Worm (Caenorhabditis elegans) whole organism, L1 larva: Measurements from ENCODE around the gene nipi-4.

Experiments
- ceh-82 ChIP-seq, 3 experiments: fragments of 150-350 bp in 1 of 3; sonication (generic microtip) in 2 of 3; optimal IDR thresholded peaks; 2 replicates each; lab custom pipeline; 2014 to 2017; ENCODE audit warnings: missing biosample characterization in 3 of 3, missing genetic modification characterization in 3 of 3
- ces-1 ChIP-seq: fragments of 150-350 bp; optimal IDR thresholded peaks from 2 replicates; lab custom pipeline; 2014; ENCODE audit warnings: missing biosample characterization, missing genetic modification reagents, missing genetic modification characterization
- dpl-1 ChIP-seq, 3 experiments: fragments of 150-350 bp in 2 of 3; sonication (generic microtip) in 1 of 3; optimal IDR thresholded peaks; 2 replicates each; lab custom pipeline; 2014 to 2017; ENCODE audit warnings: missing biosample characterization in 3 of 3, missing genetic modification characterization in 3 of 3, missing genetic modification reagents in 3 of 3
- elt-3 ChIP-seq, 6 experiments: fragments of 150-350 bp in 1 of 6; sonication (generic microtip); optimal IDR thresholded peaks; 2 replicates each; lab custom pipeline; 2017 to 2018; ENCODE audit warnings: missing biosample characterization in 6 of 6, missing genetic modification characterization in 6 of 6, inconsistent platforms in 1 of 6
- fkh-10 ChIP-seq: sonication (generic microtip); optimal IDR thresholded peaks from 2 replicates; lab custom pipeline; 2017; ENCODE audit warnings: missing biosample characterization, missing genetic modification reagents, missing genetic modification characterization
- fos-1 ChIP-seq: fragments of 150-350 bp; optimal IDR thresholded peaks from 2 replicates; lab custom pipeline; 2014; ENCODE audit warnings: missing biosample characterization, missing genetic modification characterization
- nhr-77 ChIP-seq: fragments of 150-350 bp; optimal IDR thresholded peaks from 2 replicates; lab custom pipeline; 2014; ENCODE audit warnings: missing biosample characterization, missing genetic modification characterization
- rnt-1 ChIP-seq: sonication (generic microtip); optimal IDR thresholded peaks from 2 replicates; lab custom pipeline; 2016; ENCODE audit warnings: mild to moderate bottlenecking, missing genetic modification characterization, moderate library complexity, missing compliant biosample characterization
- tbx-2 ChIP-seq: sonication (generic microtip); optimal IDR thresholded peaks from 2 replicates; lab custom pipeline; 2016; ENCODE audit warnings: missing genetic modification characterization, missing compliant biosample characterization
- tlp-1 ChIP-seq: fragments of 150-350 bp; optimal IDR thresholded peaks from 2 replicates; lab custom pipeline; 2014; ENCODE audit warnings: missing biosample characterization, missing genetic modification characterization

DNA sequence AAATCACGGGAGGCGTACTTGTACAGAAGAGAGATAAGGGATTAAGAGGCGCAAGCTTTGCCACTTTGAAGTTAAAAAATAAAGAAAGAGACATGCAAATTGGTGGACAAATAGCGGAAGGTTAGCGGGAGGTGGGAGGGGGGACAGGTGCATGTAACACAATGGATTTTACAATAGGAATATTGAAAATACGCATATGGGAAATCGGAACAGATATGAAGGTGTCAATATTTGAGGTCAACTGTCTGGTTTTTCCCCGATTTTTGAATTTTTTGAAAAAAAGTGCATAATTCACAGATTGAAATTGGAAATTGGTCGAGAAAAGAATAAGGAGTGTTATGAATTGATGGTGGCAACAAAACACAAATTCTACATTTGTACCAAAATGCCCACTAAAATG, 8.8 kb downstream of the nipi-4 start, which contains the start of gene C37C3.17:
- no peak for TF ChIP-seq ceh-82 (tag; optimal IDR thresholded peaks at IDR 0.05; lab: Kevin White, UChicago)
- TF ChIP-seq fkh-10 (GFP tag; lab: Kevin White, UChicago): no peak
- no peak for TF ChIP-seq dpl-1 (GFP tag; optimal IDR thresholded peaks at IDR 0.05; lab: Kevin White, UChicago)
- no peak for TF ChIP-seq elt-3 (tag; optimal IDR thresholded peaks at IDR 0.05; lab: Kevin White, UChicago)
- no peak for TF ChIP-seq rnt-1 (tag; lab: Kevin White, UChicago)
- TF ChIP-seq fos-1 (tag; lab: Kevin White, UChicago): no peak
- TF ChIP-seq tlp-1 (tag; lab: Kevin White, UChicago): no peak
- TF ChIP-seq ces-1 (GFP tag; lab: Kevin White, UChicago): no peak
- no peak for TF ChIP-seq nhr-77 (tag; lab: Kevin White, UChicago)
- no peak for TF ChIP-seq tbx-2 (tag; lab: Kevin White, UChicago)
